Comparison of ENCODE assay signal across 1 worm cellular context in the genomic region with DNA sequence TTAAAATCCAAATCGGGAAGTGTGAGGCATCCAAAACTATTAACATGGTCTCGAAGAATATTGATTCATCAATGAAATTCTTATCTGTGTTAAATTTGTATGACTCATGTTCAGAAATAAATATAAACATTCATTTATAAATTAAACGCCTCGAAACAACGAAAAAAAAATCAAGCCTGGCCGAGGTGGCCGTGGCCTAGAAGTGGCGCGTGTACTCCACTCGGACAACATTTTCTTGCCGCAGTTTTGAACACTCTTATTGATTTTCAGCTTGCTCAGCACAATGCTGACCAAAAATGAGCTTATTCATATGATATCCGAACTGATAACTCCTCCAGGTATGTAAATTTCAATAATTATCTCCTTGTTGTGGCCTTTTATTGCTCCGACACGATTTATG.
TF ChIP-seq lines count a peak whose summit lies in the region.

A gene (plus strand): TSS at position 265 of the 400 bp plus-strand sequence.

TF ChIP-seq in whole organism, late embryonic, 69 proteins besides CTCF, POLR2A, EP300 and RAD21 (continued from another document):
- TF ChIP-seq ref-2 (tag; optimal IDR thresholded peaks at IDR 0.05; lab: Kevin White, UChicago) = peak; percentile 76
- TF ChIP-seq ceh-19 (GFP tag; optimal IDR thresholded peaks at IDR 0.05; lab: Kevin White, UChicago) = no peak
- no peak for TF ChIP-seq Y22D7AL.16 (tag; optimal IDR thresholded peaks at IDR 0.05; lab: Kevin White, UChicago)
- no peak for TF ChIP-seq ceh-34 (tag; optimal IDR thresholded peaks at IDR 0.05; lab: Kevin White, UChicago)
- no peak for TF ChIP-seq ahr-1 (tag; optimal IDR thresholded peaks at IDR 0.05; lab: Kevin White, UChicago)
- TF ChIP-seq eyg-1 (tag; optimal IDR thresholded peaks at IDR 0.05; lab: Kevin White, UChicago) = no peak
- peak; percentile 61 for TF ChIP-seq hlh-8 (tag; optimal IDR thresholded peaks at IDR 0.05; lab: Kevin White, UChicago)
